Worm (Caenorhabditis elegans): Measurements from ENCODE around the gene pgp-13.

ce11 chrX:12759642-12760041, 21.1 kb downstream of the pgp-13 start:
- TF ChIP-seq lsl-1 (GFP tag; optimal IDR thresholded peaks at IDR 0.05): no peak
- no peak for TF ChIP-seq hsf-1 (GFP tag; IDR thresholded peaks at IDR 0.05)
- TF ChIP-seq ama-1 (optimal IDR thresholded peaks at IDR 0.05): no peak
- no peak for TF ChIP-seq ama-1 (GFP tag; optimal IDR thresholded peaks at IDR 0.05)
- TF ChIP-seq egl-44 (GFP tag; IDR thresholded peaks at IDR 0.05): no peak
- TF ChIP-seq let-607 (tag; optimal IDR thresholded peaks at IDR 0.05): peak; percentile 79 to 86
